Fruit fly (Drosophila melanogaster) whole organism, embryonic: ENCODE results near the gene Ir25a.

Experiments used
- Asciz ChIP-seq: fragments of 200-800 bp; sonication (Bioruptor generic); optimal IDR thresholded peaks from 2 replicates; lab custom pipeline; 2017; ENCODE audit warnings: missing biosample characterization, mild to moderate bottlenecking, missing genetic modification characterization, missing genetic modification reagents
- Atf-2 ChIP-seq: fragments of 200-800 bp; sonication (Bioruptor generic); optimal IDR thresholded peaks from 2 replicates; lab custom pipeline; 2016; ENCODE audit warnings: missing biosample characterization, missing genetic modification characterization
- Atf6 ChIP-seq: fragments of 200-800 bp; sonication (Bioruptor generic); IDR thresholded peaks from 2 replicates; pipeline ENCODE4 v1.3.6; 2022; ENCODE audit warnings: missing biosample characterization, missing genetic modification characterization
- Bteb2 ChIP-seq: fragments of 200-800 bp; sonication (Bioruptor generic); optimal IDR thresholded peaks from 2 replicates; lab custom pipeline; 2016; ENCODE audit warnings: missing biosample characterization, missing genetic modification characterization
- CG10147 ChIP-seq: fragments of 200-800 bp; sonication (Bioruptor generic); optimal IDR thresholded peaks from 2 replicates; lab custom pipeline; 2019; ENCODE audit warnings: missing biosample characterization, mild to moderate bottlenecking, missing genetic modification characterization, moderate library complexity
- CG10267 ChIP-seq: fragments of 200-800 bp; sonication (Bioruptor generic); optimal IDR thresholded peaks from 2 replicates; lab custom pipeline; 2018; ENCODE audit warnings: missing biosample characterization, mild to moderate bottlenecking, missing genetic modification characterization, moderate library complexity
- CG10274 ChIP-seq: fragments of 200-800 bp; sonication (Bioruptor generic); optimal IDR thresholded peaks from 3 replicates; lab custom pipeline; 2017; ENCODE audit warnings: missing biosample characterization, mild to moderate bottlenecking, missing genetic modification characterization
- CG10321 ChIP-seq: fragments of 200-800 bp; sonication (Bioruptor generic); IDR thresholded peaks from 2 replicates; pipeline ENCODE4 v1.3.6; 2022; ENCODE audit warnings: missing biosample characterization, missing genetic modification characterization
- CG10366 ChIP-seq: fragments of 200-800 bp; sonication (Bioruptor generic); IDR thresholded peaks from 2 replicates; pipeline ENCODE4 v1.3.6; 2022; ENCODE audit warnings: missing biosample characterization, missing genetic modification characterization
- CG10543 ChIP-seq: fragments of 200-800 bp; sonication (Bioruptor generic); optimal IDR thresholded peaks from 3 replicates; lab custom pipeline; 2017; ENCODE audit warnings: missing biosample characterization, mild to moderate bottlenecking, missing genetic modification characterization, moderate library complexity
- CG11560 ChIP-seq: fragments of 200-800 bp; sonication (Bioruptor generic); IDR thresholded peaks from 3 replicates; pipeline ENCODE4 v1.3.6; 2022; ENCODE audit warnings: missing biosample characterization, missing genetic modification characterization
- CG13123 ChIP-seq: fragments of 200-800 bp; sonication (Bioruptor generic); optimal IDR thresholded peaks from 2 replicates; lab custom pipeline; 2016; ENCODE audit warnings: missing biosample characterization, missing genetic modification characterization
- CG14710 ChIP-seq: fragments of 200-800 bp; sonication (Bioruptor generic); optimal IDR thresholded peaks from 3 replicates; lab custom pipeline; 2019; ENCODE audit warnings: missing biosample characterization, mild to moderate bottlenecking, missing genetic modification characterization, moderate library complexity
- CG1602 ChIP-seq: fragments of 200-800 bp; sonication (Bioruptor generic); optimal IDR thresholded peaks from 3 replicates; lab custom pipeline; 2016; ENCODE audit warnings: missing biosample characterization, missing genetic modification characterization
- CG16779 ChIP-seq: fragments of 200-800 bp; sonication (Bioruptor generic); IDR thresholded peaks from 2 replicates; pipeline ENCODE4 v1.3.6; 2022; ENCODE audit warnings: missing biosample characterization, missing genetic modification characterization
- CG1832 ChIP-seq: fragments of 200-800 bp; sonication (Bioruptor generic); optimal IDR thresholded peaks from 2 replicates; lab custom pipeline; 2017; ENCODE audit warnings: missing biosample characterization, mild to moderate bottlenecking, missing genetic modification characterization, inconsistent platforms
- CG18619 ChIP-seq: fragments of 200-800 bp; sonication (Bioruptor generic); optimal IDR thresholded peaks from 3 replicates; lab custom pipeline; 2017; ENCODE audit warnings: missing biosample characterization, mild to moderate bottlenecking, missing genetic modification characterization
- CG34422 ChIP-seq: fragments of 200-800 bp; sonication (Bioruptor generic); IDR thresholded peaks from 3 replicates; pipeline ENCODE4 v1.3.6; 2022; ENCODE audit warnings: missing biosample characterization, missing genetic modification characterization
- CG4404 ChIP-seq: fragments of 200-800 bp; sonication (Bioruptor generic); IDR thresholded peaks from 2 replicates; pipeline ENCODE4 v1.3.6; 2022; ENCODE audit warnings: missing biosample characterization, missing genetic modification characterization
- CG7987 ChIP-seq: fragments of 200-800 bp; sonication (Bioruptor generic); optimal IDR thresholded peaks from 2 replicates; lab custom pipeline; 2018; ENCODE audit warnings: missing biosample characterization, mild to moderate bottlenecking, missing genetic modification characterization, moderate library complexity
- CG9797 ChIP-seq: fragments of 200-800 bp; sonication (Bioruptor generic); optimal IDR thresholded peaks from 3 replicates; lab custom pipeline; 2018; ENCODE audit warnings: missing biosample characterization, mild to moderate bottlenecking, missing genetic modification characterization
- CHES-1-like ChIP-seq: fragments of 200-800 bp; sonication (Bioruptor generic); optimal IDR thresholded peaks from 2 replicates; lab custom pipeline; 2016; ENCODE audit warnings: missing biosample characterization, missing genetic modification characterization
- Dp ChIP-seq: fragments of 200-800 bp; sonication (Bioruptor generic); optimal IDR thresholded peaks from 2 replicates; lab custom pipeline; 2018; ENCODE audit warnings: missing biosample characterization, mild to moderate bottlenecking, missing genetic modification characterization, moderate library complexity
- ERR ChIP-seq: fragments of 200-800 bp; sonication (Bioruptor generic); optimal IDR thresholded peaks from 2 replicates; lab custom pipeline; 2016; ENCODE audit warnings: missing biosample characterization, missing genetic modification characterization
- H15 ChIP-seq: fragments of 200-800 bp; sonication (Bioruptor generic); IDR thresholded peaks from 3 replicates; pipeline ENCODE4 v1.3.6; 2022; ENCODE audit warnings: missing biosample characterization, missing genetic modification characterization
- Hey ChIP-seq: fragments of 200-800 bp; sonication (Bioruptor generic); optimal IDR thresholded peaks from 3 replicates; lab custom pipeline; 2018; ENCODE audit warnings: missing biosample characterization, mild to moderate bottlenecking, missing genetic modification characterization
- Hr3 ChIP-seq: fragments of 200-800 bp; sonication (Bioruptor generic); optimal IDR thresholded peaks from 3 replicates; lab custom pipeline; 2016; ENCODE audit warnings: missing biosample characterization, missing genetic modification characterization
- Hr78 ChIP-seq, 2 experiments: fragments of 200-800 bp in 1 of 2; fragments of >200 bp in 1 of 2; sonication (Bioruptor generic) in 1 of 2; optimal IDR thresholded peaks; 2 replicates each; lab custom pipeline; 2017 to 2019; ENCODE audit warnings: missing biosample characterization in 2 of 2, missing genetic modification characterization in 2 of 2, mild to moderate bottlenecking in 1 of 2, moderate library complexity in 1 of 2
- Jarid2 ChIP-seq: fragments of 200-800 bp; sonication (Bioruptor generic); optimal IDR thresholded peaks from 3 replicates; lab custom pipeline; 2017; ENCODE audit warnings: mild to moderate bottlenecking, missing biosample characterization, missing genetic modification reagents, missing genetic modification characterization
- Mad ChIP-seq: fragments of 200-800 bp; sonication (Bioruptor generic); optimal IDR thresholded peaks from 2 replicates; lab custom pipeline; 2016; ENCODE audit warnings: missing biosample characterization, missing genetic modification characterization
- Med ChIP-seq: fragments of 200-800 bp; sonication (Bioruptor generic); peaks from one replicate; lab custom pipeline; 2016; ENCODE audit warnings: missing biosample characterization, missing genetic modification characterization, mild to moderate bottlenecking, inconsistent platforms, moderate library complexity
- PHDP ChIP-seq: fragments of 200-800 bp; sonication (Bioruptor generic); optimal IDR thresholded peaks from 3 replicates; lab custom pipeline; 2018; ENCODE audit warnings: missing biosample characterization, mild to moderate bottlenecking, missing genetic modification characterization, moderate library complexity
- bigmax ChIP-seq: fragments of 200-800 bp; sonication (Bioruptor generic); optimal IDR thresholded peaks from 2 replicates; lab custom pipeline; 2018; ENCODE audit warnings: missing biosample characterization, mild to moderate bottlenecking, missing genetic modification characterization
- ci ChIP-seq: fragments of 200-800 bp; sonication (Bioruptor generic); IDR thresholded peaks from 3 replicates; pipeline ENCODE4 v1.3.6; 2022; ENCODE audit warnings: missing biosample characterization, missing genetic modification characterization
- da ChIP-seq: fragments of 200-800 bp; sonication (Bioruptor generic); optimal IDR thresholded peaks from 2 replicates; lab custom pipeline; 2016; ENCODE audit warnings: missing biosample characterization, missing genetic modification characterization
- disco-r ChIP-seq: fragments of 200-800 bp; sonication (Bioruptor generic); optimal IDR thresholded peaks from 2 replicates; lab custom pipeline; 2016; ENCODE audit warnings: missing biosample characterization, missing genetic modification characterization
- dm ChIP-seq: fragments of 200-800 bp; sonication (Bioruptor generic); optimal IDR thresholded peaks from 3 replicates; lab custom pipeline; 2016; ENCODE audit warnings: missing biosample characterization, missing genetic modification characterization
- hbn ChIP-seq: fragments of 200-800 bp; sonication (Bioruptor generic); IDR thresholded peaks from 2 replicates; pipeline ENCODE4 v1.3.6; 2022; ENCODE audit warnings: missing biosample characterization, missing genetic modification characterization; ENCODE audit not compliant: partially characterized antibody
- jing ChIP-seq: fragments of 200-800 bp; sonication (Bioruptor generic); optimal IDR thresholded peaks from 2 replicates; lab custom pipeline; 2018; ENCODE audit warnings: missing biosample characterization, mild to moderate bottlenecking, missing genetic modification characterization
- knrl ChIP-seq: fragments of 200-800 bp; sonication (Bioruptor generic); IDR thresholded peaks from 3 replicates; pipeline ENCODE4 v1.3.6; 2022; ENCODE audit warnings: missing biosample characterization, missing genetic modification characterization; ENCODE audit not compliant: partially characterized antibody
- lab ChIP-seq: fragments of 200-800 bp; sonication (Bioruptor generic); optimal IDR thresholded peaks from 3 replicates; lab custom pipeline; 2017; ENCODE audit warnings: missing biosample characterization, missing genetic modification characterization, mild to moderate bottlenecking, moderate library complexity, missing genetic modification reagents
- maf-S ChIP-seq: fragments of 200-800 bp; sonication (Bioruptor generic); optimal IDR thresholded peaks from 2 replicates; lab custom pipeline; 2016; ENCODE audit warnings: missing biosample characterization, missing genetic modification characterization
- onecut ChIP-seq: fragments of 200-800 bp; sonication (Bioruptor generic); IDR thresholded peaks from 2 replicates; pipeline ENCODE4 v1.3.6; 2022; ENCODE audit warnings: missing biosample characterization, missing genetic modification characterization
- org-1 ChIP-seq: fragments of 200-800 bp; sonication (Bioruptor generic); optimal IDR thresholded peaks from 2 replicates; lab custom pipeline; 2017; ENCODE audit warnings: missing biosample characterization, missing genetic modification characterization
- pros ChIP-seq: fragments of 200-800 bp; sonication (Bioruptor generic); optimal IDR thresholded peaks from 3 replicates; lab custom pipeline; 2019; ENCODE audit warnings: missing biosample characterization, mild to moderate bottlenecking, missing genetic modification characterization, moderate library complexity
- salm ChIP-seq: fragments of 200-800 bp; sonication (Bioruptor generic); optimal IDR thresholded peaks from 2 replicates; lab custom pipeline; 2018; ENCODE audit warnings: missing biosample characterization, mild to moderate bottlenecking, missing genetic modification characterization
- sens ChIP-seq: fragments of 200-800 bp; sonication (Bioruptor generic); peaks from one replicate; lab custom pipeline; 2016; ENCODE audit warnings: missing biosample characterization, missing genetic modification characterization
- slp2 ChIP-seq: fragments of 200-800 bp; sonication (Bioruptor generic); optimal IDR thresholded peaks from 2 replicates; lab custom pipeline; 2016; ENCODE audit warnings: missing biosample characterization, missing genetic modification characterization
- tap ChIP-seq: fragments of 200-800 bp; optimal IDR thresholded peaks from 3 replicates; lab custom pipeline; 2019; ENCODE audit warnings: missing biosample characterization, mild to moderate bottlenecking, missing genetic modification characterization, moderate library complexity
- trh ChIP-seq: fragments of 200-800 bp; sonication (Bioruptor generic); optimal IDR thresholded peaks from 2 replicates; lab custom pipeline; 2016; ENCODE audit warnings: missing biosample characterization, missing genetic modification characterization
- twi ChIP-seq: fragments of 200-800 bp; optimal IDR thresholded peaks from 2 replicates; lab custom pipeline; 2019; ENCODE audit warnings: missing biosample characterization, mild to moderate bottlenecking, missing genetic modification characterization, moderate library complexity
- z ChIP-seq: fragments of 200-800 bp; sonication (Bioruptor generic); IDR thresholded peaks from 3 replicates; pipeline ENCODE4 v1.3.6; 2022; ENCODE audit warnings: missing biosample characterization, missing genetic modification characterization

The Ir25a gene

DNA sequence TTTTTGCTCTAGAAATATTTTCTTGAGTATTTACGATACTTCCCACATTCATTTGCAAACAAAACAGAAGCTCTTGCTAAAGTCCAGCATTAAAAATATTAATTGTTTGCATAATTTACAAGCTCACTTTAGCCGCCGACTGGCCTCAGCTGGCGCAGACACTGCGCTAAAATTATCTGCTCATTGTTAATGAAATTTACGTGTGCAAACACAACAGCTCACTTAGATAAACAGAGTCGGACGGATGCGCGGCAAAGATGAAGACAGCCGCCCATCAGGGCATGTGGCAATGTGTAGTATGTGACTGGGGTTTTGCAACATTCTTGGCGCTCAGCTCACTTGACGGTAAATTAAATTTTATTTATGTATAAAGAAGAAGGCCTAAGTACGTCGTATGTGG, 6.1 kb downstream of the Ir25a start (continued):
- TF ChIP-seq CG1832 (GFP tag; lab: Kevin White, UChicago) (no peak), knrl (GFP tag; lab: Robert Waterston, UW) (no peak), twi (no peak), jing (no peak), CG34422 (no peak), z (GFP tag; lab: Robert Waterston, UW) (no peak), onecut (GFP tag; lab: Robert Waterston, UW) (no peak), CG16779 (GFP tag; lab: Robert Waterston, UW) (no peak), CG10321 (no peak), slp2 (GFP tag; lab: Kevin White, UChicago) (no peak), Atf-2 (GFP tag; lab: Kevin White, UChicago) (no peak), Atf6 (GFP tag; lab: Robert Waterston, UW) (no peak), disco-r (GFP tag; lab: Kevin White, UChicago) (no peak), Hey (no peak), CG14710 (no peak), CG4404 (GFP tag; lab: Robert Waterston, UW) (no peak), da (GFP tag; lab: Kevin White, UChicago) (no peak), trh (GFP tag; lab: Kevin White, UChicago) (no peak), CG10147 (GFP tag; lab: Kevin White, UChicago) (peak; percentile 3), PHDP (tag; lab: Kevin White, UChicago) (peak; percentile 50), lab (peak; percentile 63), bigmax (GFP tag; lab: Kevin White, UChicago) (no peak), tap (tag; lab: Kevin White, UChicago) (no peak), CG10274 (no peak), hbn (GFP tag; lab: Robert Waterston, UW) (no peak), CG7987 (GFP tag; lab: Kevin White, UChicago) (peak; percentile 70), maf-S (GFP tag; lab: Kevin White, UChicago) (no peak), Hr78 (GFP tag; optimal IDR thresholded peaks at IDR 0.05; lab: Kevin White, UChicago) (no peak), CG13123 (GFP tag; lab: Kevin White, UChicago) (no peak), CG10543 (GFP tag; lab: Kevin White, UChicago) (peak; percentile 69), H15 (no peak), CG1602 (GFP tag; lab: Kevin White, UChicago) (no peak), Mad (GFP tag; lab: Kevin White, UChicago) (no peak), Asciz (GFP tag; lab: Kevin White, UChicago) (no peak), Jarid2 (GFP tag; lab: Kevin White, UChicago) (no peak), pros (no peak), ERR (no peak), Hr3 (GFP tag; lab: Kevin White, UChicago) (no peak), org-1 (GFP tag; lab: Kevin White, UChicago) (no peak), Dp (GFP tag; lab: Kevin White, UChicago) (no peak), CHES-1-like (GFP tag; lab: Kevin White, UChicago) (no peak), CG11560 (tag; lab: Robert Waterston, UW) (no peak), CG18619 (no peak), sens (GFP tag; lab: Kevin White, UChicago) (peak; percentile 74), dm (GFP tag; lab: Kevin White, UChicago) (no peak), Bteb2 (GFP tag; lab: Kevin White, UChicago) (no peak), CG10267 (tag; lab: Kevin White, UChicago) (no peak), CG9797 (GFP tag; lab: Kevin White, UChicago) (no peak), ci (GFP tag; lab: Robert Waterston, UW) (no peak), Med (GFP tag; lab: Kevin White, UChicago) (peak; percentile 64), salm (no peak), CG10366 (GFP tag; lab: Robert Waterston, UW) (no peak)
